Worm (Caenorhabditis elegans): ENCODE measurements around the gene F54D5.7.

F54D5.7 gene

DNA sequence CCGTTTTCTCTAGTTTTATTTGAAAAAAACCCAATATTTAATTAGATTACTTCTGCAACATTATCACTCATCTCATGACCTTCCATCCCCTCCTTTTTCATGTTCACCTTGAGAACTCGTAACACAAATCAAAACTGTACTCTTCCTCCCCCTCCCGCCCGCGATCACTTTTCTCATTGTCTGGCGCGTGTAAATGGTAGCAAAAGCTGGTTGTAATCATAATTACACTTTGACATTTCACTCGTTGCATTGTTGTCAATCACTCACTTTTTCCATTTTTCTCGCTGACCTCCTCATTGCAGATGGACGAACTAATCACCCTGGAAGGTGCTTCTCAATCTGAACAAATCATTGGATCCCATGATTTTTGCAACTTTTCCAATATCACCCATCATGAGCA is 36.9 kb upstream of the F54D5.7 start, which contains the start of gene npr-41:
TSS of gene npr-41 (plus strand) at position 301 of the 400 bp plus-strand sequence.
- TF ChIP-seq T23F11.4 (GFP tag; optimal IDR thresholded peaks at IDR 0.05): no peak
- TF ChIP-seq sox-4 (tag; optimal IDR thresholded peaks at IDR 0.05): no peak
- no peak for TF ChIP-seq mec-3 (tag; optimal IDR thresholded peaks at IDR 0.05; ENCODE audit: borderline replicate concordance)
- no peak for TF ChIP-seq pha-4 (tag; optimal IDR thresholded peaks at IDR 0.05)
- TF ChIP-seq ceh-18 (tag; optimal IDR thresholded peaks at IDR 0.05): no peak
- no peak for TF ChIP-seq odd-2 (tag; optimal IDR thresholded peaks at IDR 0.05)
- TF ChIP-seq elt-4 (tag; optimal IDR thresholded peaks at IDR 0.05): no peak
- no peak for TF ChIP-seq unc-55 (GFP tag; optimal IDR thresholded peaks at IDR 0.05)
- no peak for TF ChIP-seq dve-1 (tag; optimal IDR thresholded peaks at IDR 0.05)
- TF ChIP-seq rnt-1 (tag; optimal IDR thresholded peaks at IDR 0.05): no peak
- TF ChIP-seq lin-11 (tag; optimal IDR thresholded peaks at IDR 0.05): no peak
- TF ChIP-seq madf-2 (tag; optimal IDR thresholded peaks at IDR 0.05): no peak
- TF ChIP-seq unc-86 (tag; optimal IDR thresholded peaks at IDR 0.05): no peak
- TF ChIP-seq ceh-14 (tag; optimal IDR thresholded peaks at IDR 0.05): no peak
- TF ChIP-seq ceh-2 (tag; optimal IDR thresholded peaks at IDR 0.05): no peak
- TF ChIP-seq C38D4.7 (GFP tag; optimal IDR thresholded peaks at IDR 0.05): no peak
- no peak for TF ChIP-seq unc-3 (GFP tag; conservative IDR thresholded peaks at IDR 0.05)
- TF ChIP-seq unc-3 (tag; optimal IDR thresholded peaks at IDR 0.05): no peak
- TF ChIP-seq pax-1 (tag; optimal IDR thresholded peaks at IDR 0.05): no peak

DNA sequence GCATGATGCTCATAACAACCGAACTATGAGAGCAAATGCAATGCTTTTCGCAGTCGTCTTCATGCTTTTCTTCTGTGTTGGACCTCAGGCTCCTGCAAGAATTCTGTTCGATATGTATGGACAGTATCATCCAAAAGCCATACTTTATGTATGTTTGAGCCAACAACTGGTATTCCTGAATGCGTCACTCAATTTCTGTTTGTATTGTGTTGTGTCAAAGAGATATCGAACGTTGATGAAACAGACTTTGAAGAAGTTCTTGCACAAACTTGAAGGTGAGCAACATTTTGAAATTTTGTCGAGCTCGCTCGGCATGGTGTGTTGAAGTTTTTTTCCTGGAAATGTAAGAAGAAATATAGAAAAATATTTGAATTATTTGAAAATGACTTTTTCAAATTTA is 34.4 kb upstream of the F54D5.7 start:
- TF ChIP-seq ceh-2 (tag; optimal IDR thresholded peaks at IDR 0.05): no peak
- TF ChIP-seq fax-1 (tag; optimal IDR thresholded peaks at IDR 0.05): no peak
- TF ChIP-seq ceh-34 (tag; optimal IDR thresholded peaks at IDR 0.05): no peak
- no peak for TF ChIP-seq pqm-1 (tag; optimal IDR thresholded peaks at IDR 0.05)
- no peak for TF ChIP-seq nhr-232 (tag; optimal IDR thresholded peaks at IDR 0.05)

DNA sequence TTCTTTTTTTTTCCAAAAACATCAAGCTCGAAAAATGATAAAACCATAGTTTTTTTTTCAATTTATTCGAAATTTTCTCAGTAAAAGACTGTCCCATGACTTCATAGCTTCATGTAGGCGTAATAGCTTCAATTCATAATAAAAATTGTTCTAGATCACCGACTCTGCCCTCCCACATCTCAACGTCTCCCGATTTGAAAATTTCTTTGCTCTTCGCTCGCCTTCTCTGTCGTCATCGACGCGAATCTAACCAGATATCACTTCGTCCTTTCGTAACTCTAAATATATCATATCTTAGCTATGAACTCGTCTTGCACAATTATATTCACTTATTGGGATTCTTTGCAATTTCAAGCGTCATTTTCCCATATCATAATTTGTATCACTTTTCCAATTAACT is 32.5 kb upstream of the F54D5.7 start, which contains the start of gene srh-44:
TSS of gene srh-44 (plus strand) at position 301 of the 400 bp plus-strand sequence.
- TF ChIP-seq zip-5 (tag; optimal IDR thresholded peaks at IDR 0.05) (no peak), C38D4.7 (GFP tag; optimal IDR thresholded peaks at IDR 0.05) (no peak), ceh-34 (tag; optimal IDR thresholded peaks at IDR 0.05) (no peak), unc-3 (GFP tag; conservative IDR thresholded peaks at IDR 0.05) (no peak), unc-3 (tag; optimal IDR thresholded peaks at IDR 0.05) (no peak), ets-4 (tag; optimal IDR thresholded peaks at IDR 0.05) (no peak), pha-4 (tag; optimal IDR thresholded peaks at IDR 0.05) (no peak), unc-55 (GFP tag; optimal IDR thresholded peaks at IDR 0.05) (no peak), nfya-1 (tag; optimal IDR thresholded peaks at IDR 0.05) (no peak), ref-2 (tag; optimal IDR thresholded peaks at IDR 0.05) (no peak), pat-9 (tag; optimal IDR thresholded peaks at IDR 0.05) (no peak), K09A11.1 (tag; optimal IDR thresholded peaks at IDR 0.05; ENCODE audit: insufficient read depth) (no peak), ceh-9 (tag; optimal IDR thresholded peaks at IDR 0.05) (no peak), ceh-45 (GFP tag; IDR thresholded peaks at IDR 0.05) (no peak), sox-4 (tag; optimal IDR thresholded peaks at IDR 0.05) (no peak), ztf-16 (tag; optimal IDR thresholded peaks at IDR 0.05) (no peak), lin-11 (tag; optimal IDR thresholded peaks at IDR 0.05) (no peak)

DNA sequence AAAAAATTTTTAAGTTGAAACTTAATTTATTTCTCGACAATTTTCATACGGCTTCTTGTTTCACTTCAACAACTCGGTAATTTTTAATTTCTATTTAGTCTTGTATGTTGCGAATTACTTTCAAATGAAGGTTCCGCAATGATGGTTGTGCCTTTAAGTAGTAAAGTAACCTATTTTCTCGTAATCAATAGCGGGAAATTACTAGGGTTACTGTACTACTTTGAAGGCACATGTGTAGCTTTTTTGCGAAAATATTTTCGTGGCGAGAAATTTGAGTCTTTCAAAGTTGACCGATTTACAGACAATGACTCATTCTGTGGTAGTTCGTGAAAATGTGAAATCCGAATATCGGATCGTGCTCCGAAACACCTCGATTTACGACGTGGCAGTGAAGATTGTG is 29.1 kb upstream of the F54D5.7 start, which contains the start of gene B0334.10:
TSS of gene B0334.10 (plus strand) at position 301 of the 400 bp plus-strand sequence.
- TF ChIP-seq hlh-6 (tag; optimal IDR thresholded peaks at IDR 0.05): no peak
- no peak for TF ChIP-seq ets-4 (tag; optimal IDR thresholded peaks at IDR 0.05)
- TF ChIP-seq pros-1 (tag; optimal IDR thresholded peaks at IDR 0.05): no peak
- no peak for TF ChIP-seq fax-1 (tag; optimal IDR thresholded peaks at IDR 0.05)
- TF ChIP-seq ceh-2 (tag; optimal IDR thresholded peaks at IDR 0.05): no peak
- no peak for TF ChIP-seq pag-3 (tag; optimal IDR thresholded peaks at IDR 0.05; ENCODE audit: borderline replicate concordance)
- TF ChIP-seq unc-42 (tag; optimal IDR thresholded peaks at IDR 0.05): no peak
- no peak for TF ChIP-seq sox-4 (tag; optimal IDR thresholded peaks at IDR 0.05)
- no peak for TF ChIP-seq pat-9 (tag; optimal IDR thresholded peaks at IDR 0.05)
- no peak for TF ChIP-seq nhr-11 (tag; optimal IDR thresholded peaks at IDR 0.05)
- TF ChIP-seq npax-4 (tag; optimal IDR thresholded peaks at IDR 0.05): no peak
- TF ChIP-seq unc-55 (GFP tag; optimal IDR thresholded peaks at IDR 0.05): no peak
- TF ChIP-seq ceh-14 (tag; optimal IDR thresholded peaks at IDR 0.05): no peak
- TF ChIP-seq ttx-3 (tag; optimal IDR thresholded peaks at IDR 0.05): no peak
- TF ChIP-seq hlh-30 (tag; optimal IDR thresholded peaks at IDR 0.05; ENCODE audit: insufficient read depth): no peak
- no peak for TF ChIP-seq K02D7.2 (tag; optimal IDR thresholded peaks at IDR 0.05)
- no peak for TF ChIP-seq hlh-15 (tag; optimal IDR thresholded peaks at IDR 0.05)
- no peak for TF ChIP-seq ceh-24 (tag; optimal IDR thresholded peaks at IDR 0.05)
